Worm (Caenorhabditis elegans) whole organism, midembryonic: ENCODE data around the gene col-159.

Experiments used
- cog-1 ChIP-seq: sonication (generic microtip); optimal IDR thresholded peaks from 2 replicates; lab custom pipeline; 2016; ENCODE audit warnings: missing genetic modification characterization, missing compliant biosample characterization
- flt-1 ChIP-seq: fragments of 200-800 bp; sonication (Bioruptor generic); IDR thresholded peaks from 2 replicates; pipeline ENCODE4 v1.3.6; 2022; ENCODE audit warnings: missing genetic modification characterization, missing compliant biosample characterization
- klf-2 ChIP-seq: fragments of 200-800 bp; sonication (Bioruptor generic); conservative IDR thresholded peaks from 2 replicates; pipeline ENCODE4 v1.3.6; 2022; ENCODE audit warnings: missing genetic modification reagents, missing genetic modification characterization, missing compliant biosample characterization
- tab-1 ChIP-seq: fragments of 200-800 bp; sonication (Bioruptor generic); IDR thresholded peaks from 2 replicates; pipeline ENCODE4 v1.3.6; 2022; ENCODE audit warnings: missing genetic modification characterization, missing compliant biosample characterization

DNA sequence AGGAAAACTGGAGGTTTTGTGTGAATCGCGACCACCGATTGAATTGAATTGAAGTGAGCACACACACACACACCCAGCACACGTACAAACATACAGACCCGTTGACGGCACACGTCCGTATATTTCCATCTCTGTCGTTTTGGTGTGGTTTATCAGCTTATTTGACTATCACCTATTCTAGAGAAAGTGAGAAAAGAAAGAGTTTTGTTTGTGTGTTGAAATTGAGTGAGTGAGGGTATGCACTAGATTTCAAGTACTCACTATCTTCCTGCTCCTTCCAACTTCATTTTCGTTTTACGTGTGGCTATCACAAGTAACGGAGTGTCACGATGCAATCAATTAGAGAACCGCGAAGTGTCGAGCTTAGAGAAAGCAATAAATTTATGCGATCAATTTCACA lies 38.1 kb downstream of the col-159 start:
- no peak for TF ChIP-seq klf-2 (GFP tag; lab: Robert Waterston, UW)
- no peak for TF ChIP-seq flt-1
- TF ChIP-seq cog-1 (tag; lab: Kevin White, UChicago) = no peak
- TF ChIP-seq tab-1 (GFP tag; lab: Robert Waterston, UW) = no peak
